Fruit fly (Drosophila melanogaster): Measurements from ENCODE around the gene CG33229.
A peak's percentile ranks its signal among the peaks of the same experiment; 100 is the strongest.

The CG33229 gene

DNA sequence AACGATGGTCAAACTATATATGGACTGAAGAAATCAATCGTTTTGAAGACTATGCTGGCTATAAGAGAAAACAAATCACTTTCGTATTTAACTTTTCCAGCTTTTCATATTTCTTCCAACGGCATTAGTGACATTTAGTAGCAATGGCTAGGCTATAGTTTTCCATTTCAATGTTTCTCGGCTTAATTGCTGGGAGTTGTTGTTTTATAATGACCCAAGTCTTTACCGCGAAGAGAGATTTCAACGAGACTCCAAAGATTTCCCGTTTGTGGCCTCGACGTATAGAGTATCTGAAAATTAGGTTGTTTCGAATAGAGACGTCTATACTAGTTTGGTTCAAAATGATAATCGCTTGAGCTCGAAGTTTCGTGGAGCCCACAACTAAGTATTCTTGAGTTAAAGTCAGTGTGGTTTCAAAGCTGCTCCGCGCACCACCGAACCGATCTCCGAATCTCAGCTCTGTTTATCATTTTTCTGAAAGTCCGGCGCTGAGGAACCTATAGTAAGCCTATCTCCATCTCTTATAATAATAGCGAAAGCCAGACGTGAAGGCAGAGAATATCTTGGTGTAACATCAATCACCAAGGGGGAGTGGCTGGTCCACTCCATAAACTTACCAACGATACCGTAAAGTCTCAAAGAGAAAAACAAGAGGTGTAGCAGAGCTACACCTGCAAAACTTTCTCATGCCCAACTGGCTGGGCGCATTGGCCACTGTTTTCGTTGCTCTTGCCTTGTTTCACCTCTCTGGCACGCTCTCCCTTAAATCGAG lies 44.0 kb upstream of the CG33229 start, which contains the start of gene CG13875 (continued):
- TF ChIP-seq CG3163 (GFP tag; optimal IDR thresholded peaks at IDR 0.05) (peak; percentile 95), nom (GFP tag; optimal IDR thresholded peaks at IDR 0.05) (peak; percentile 56), row (GFP tag; IDR thresholded peaks at IDR 0.05) (0 out of 3 replicates have a peak, but pooled peaks have one; percentile 21), Nf-YB (GFP tag; optimal IDR thresholded peaks at IDR 0.05) (no peak), D19A (tag; optimal IDR thresholded peaks at IDR 0.05) (peak; percentile 67), CG12769 (tag; optimal IDR thresholded peaks at IDR 0.05) (peak; percentile 77), Sox100B (GFP tag; optimal IDR thresholded peaks at IDR 0.05) (no peak), Trl (optimal IDR thresholded peaks at IDR 0.05) (peak; percentile 72), Trl (GFP tag; optimal IDR thresholded peaks at IDR 0.05) (no peak), CG11695 (GFP tag; IDR thresholded peaks at IDR 0.05) (peak; percentile 11; the same call in 1 of the 3 replicates), chinmo (GFP tag; IDR thresholded peaks at IDR 0.05; ENCODE audit: partially characterized antibody) (peak; percentile 78; the same call in 2 of the 4 replicates), ci (GFP tag; IDR thresholded peaks at IDR 0.05) (peak; percentile 51; the same call in 1 of the 3 replicates)

DNA sequence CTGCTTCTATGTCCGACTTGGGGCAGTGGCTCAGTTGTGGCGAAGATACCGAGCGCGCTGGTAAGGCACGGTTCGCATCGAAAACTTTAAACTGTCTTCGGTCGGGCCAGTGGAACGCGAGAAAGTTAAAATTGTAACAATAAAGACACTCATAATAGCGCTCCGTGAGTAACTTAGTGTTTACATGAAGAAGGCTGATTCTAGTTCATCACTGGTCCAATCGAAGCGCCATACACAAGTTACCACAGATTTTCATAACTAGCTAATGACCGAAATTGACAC lies 43.4 kb upstream of the CG33229 start:
- TF ChIP-seq Dip2 (GFP tag; IDR thresholded peaks at IDR 0.05): no peak
- TF ChIP-seq exex (tag; optimal IDR thresholded peaks at IDR 0.05): no peak
- no peak for TF ChIP-seq CG4854 (GFP tag; optimal IDR thresholded peaks at IDR 0.05)
- TF ChIP-seq CG4707 (GFP tag; optimal IDR thresholded peaks at IDR 0.05): no peak
- TF ChIP-seq CG3407 (GFP tag; optimal IDR thresholded peaks at IDR 0.05): no peak
- TF ChIP-seq CG8089 (GFP tag; optimal IDR thresholded peaks at IDR 0.05): no peak
- no peak for TF ChIP-seq CG1832 (GFP tag; optimal IDR thresholded peaks at IDR 0.05)
- no peak for TF ChIP-seq Doc2 (GFP tag; IDR thresholded peaks at IDR 0.05)
- TF ChIP-seq Usf (GFP tag; optimal IDR thresholded peaks at IDR 0.05): no peak
- no peak for TF ChIP-seq CG31388 (GFP tag; optimal IDR thresholded peaks at IDR 0.05)
- TF ChIP-seq inv (GFP tag; IDR thresholded peaks at IDR 0.05; ENCODE audit: partially characterized antibody): no peak
- TF ChIP-seq BtbVII (GFP tag; optimal IDR thresholded peaks at IDR 0.05): no peak
- TF ChIP-seq CG16779 (GFP tag; IDR thresholded peaks at IDR 0.05): peak; percentile 41; the same call in 1 of the 2 replicates
- no peak for TF ChIP-seq ind (GFP tag; optimal IDR thresholded peaks at IDR 0.05)
- no peak for TF ChIP-seq CkIIα-i1 (GFP tag; IDR thresholded peaks at IDR 0.05)
- TF ChIP-seq CG10979 (tag; optimal IDR thresholded peaks at IDR 0.05): no peak
- TF ChIP-seq vnd (GFP tag; IDR thresholded peaks at IDR 0.05; ENCODE audit: partially characterized antibody): no peak
- TF ChIP-seq sisA (GFP tag; IDR thresholded peaks at IDR 0.05): no peak
- no peak for TF ChIP-seq CG15601 (tag; optimal IDR thresholded peaks at IDR 0.05)
- no peak for TF ChIP-seq zen2 (GFP tag; IDR thresholded peaks at IDR 0.05; ENCODE audit: partially characterized antibody)
- no peak for TF ChIP-seq CG2199 (GFP tag; IDR thresholded peaks at IDR 0.05)
- TF ChIP-seq CrebB (tag; optimal IDR thresholded peaks at IDR 0.05): no peak
- TF ChIP-seq CG2678 (tag; optimal IDR thresholded peaks at IDR 0.05): no peak
- TF ChIP-seq fd64A (GFP tag; optimal IDR thresholded peaks at IDR 0.05): no peak
- TF ChIP-seq CG10654 (GFP tag; optimal IDR thresholded peaks at IDR 0.05): no peak
- no peak for TF ChIP-seq Ets65A (GFP tag)
- TF ChIP-seq fd102C (GFP tag; optimal IDR thresholded peaks at IDR 0.05): no peak
- no peak for TF ChIP-seq ssp (GFP tag; IDR thresholded peaks at IDR 0.05)
- peak; percentile 6 for TF ChIP-seq caup (GFP tag; optimal IDR thresholded peaks at IDR 0.05; ENCODE audit: severe bottlenecking)
- TF ChIP-seq wdn (GFP tag; IDR thresholded peaks at IDR 0.05): no peak
- TF ChIP-seq Jarid2 (GFP tag; optimal IDR thresholded peaks at IDR 0.05): peak; percentile 75
- TF ChIP-seq CG8281 (tag; optimal IDR thresholded peaks at IDR 0.05): no peak
- TF ChIP-seq Hsf (GFP tag; optimal IDR thresholded peaks at IDR 0.05): no peak
- TF ChIP-seq bbx (GFP tag; IDR thresholded peaks at IDR 0.05; ENCODE audit: partially characterized antibody): no peak
- no peak for TF ChIP-seq CG7839 (tag; optimal IDR thresholded peaks at IDR 0.05)
- no peak for TF ChIP-seq Mrtf (GFP tag; IDR thresholded peaks at IDR 0.05)
- TF ChIP-seq sd (tag; optimal IDR thresholded peaks at IDR 0.05): no peak

All from whole organism, embryonic.